Worm (Caenorhabditis elegans) whole organism, L2 larva: ENCODE results near the gene F10C1.3.

Source experiments
- R02D3.7 ChIP-seq: fragments of 150-350 bp; optimal IDR thresholded peaks from 2 replicates; lab custom pipeline; 2014; ENCODE audit warnings: missing biosample characterization, missing genetic modification characterization
- ama-1 ChIP-seq: fragments of 150-350 bp; optimal IDR thresholded peaks from 2 replicates; lab custom pipeline; 2018; ENCODE audit warnings: inconsistent platforms
- elt-1 ChIP-seq: fragments of 150-350 bp; optimal IDR thresholded peaks from 2 replicates; lab custom pipeline; 2014; ENCODE audit warnings: missing biosample characterization, missing genetic modification characterization
- mab-5 ChIP-seq: fragments of 150-350 bp; optimal IDR thresholded peaks from 2 replicates; lab custom pipeline; 2014; ENCODE audit warnings: missing biosample characterization, missing genetic modification characterization
- nhr-6 ChIP-seq: fragments of 150-350 bp; optimal IDR thresholded peaks from 2 replicates; lab custom pipeline; 2014; ENCODE audit warnings: missing biosample characterization, missing genetic modification characterization
- nhr-77 ChIP-seq: fragments of 150-350 bp; optimal IDR thresholded peaks from 2 replicates; lab custom pipeline; 2014; ENCODE audit warnings: missing biosample characterization, missing genetic modification characterization
- skn-1 ChIP-seq: sonication (generic microtip); optimal IDR thresholded peaks from 2 replicates; lab custom pipeline; 2017; ENCODE audit warnings: missing biosample characterization, missing genetic modification characterization
- ztf-1 ChIP-seq: fragments of 200-800 bp; sonication (Bioruptor generic); conservative IDR thresholded peaks from 2 replicates; pipeline ENCODE4 v1.3.6; 2022; ENCODE audit warnings: missing genetic modification characterization, missing compliant biosample characterization
- ztf-11 ChIP-seq: sonication (generic microtip); optimal IDR thresholded peaks from 2 replicates; lab custom pipeline; 2017; ENCODE audit warnings: missing biosample characterization, missing genetic modification characterization

ce11 chrII:5738795-5739194, 18.8 kb downstream of the F10C1.3 start, which contains the start of gene hlh-14:
- TF ChIP-seq nhr-77 = no peak
- TF ChIP-seq ztf-1 (GFP tag; lab: Robert Waterston, UW) = no peak
- no peak for TF ChIP-seq skn-1 (tag; lab: Kevin White, UChicago)
- TF ChIP-seq R02D3.7 (tag; lab: Kevin White, UChicago) = no peak
- TF ChIP-seq ama-1 (lab: Kevin White, UChicago) = no peak
- no peak for TF ChIP-seq mab-5 (tag; lab: Kevin White, UChicago)
- no peak for TF ChIP-seq ztf-11
- no peak for TF ChIP-seq nhr-6 (tag; lab: Kevin White, UChicago)
- TF ChIP-seq elt-1 (tag; lab: Kevin White, UChicago) = no peak
